Worm (Caenorhabditis elegans): Measurements from ENCODE around the gene F21A3.2.

DNA sequence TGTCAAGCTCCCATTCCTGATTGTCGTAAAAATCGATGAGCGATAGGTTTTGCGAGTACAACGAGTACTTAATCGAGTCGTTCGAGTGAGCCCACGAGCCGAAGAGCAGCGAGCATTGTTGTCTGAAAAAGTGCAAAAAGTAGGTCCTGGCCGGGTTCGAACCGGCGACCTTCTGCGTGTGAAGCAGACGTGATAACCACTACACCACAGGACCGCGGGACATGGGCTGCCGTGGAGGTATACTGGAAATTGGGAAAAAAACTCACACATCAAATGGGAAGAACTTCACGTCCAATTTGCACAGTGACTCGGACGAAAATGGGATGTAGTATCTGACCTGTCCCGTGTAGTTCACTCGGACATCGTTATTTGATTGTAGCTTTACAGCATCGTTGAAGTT, 18.4 kb downstream of the F21A3.2 start:
- TF ChIP-seq dao-5 (tag; optimal IDR thresholded peaks at IDR 0.05) (no peak), W03F9.2 (tag; optimal IDR thresholded peaks at IDR 0.05) (no peak), him-1 (tag; optimal IDR thresholded peaks at IDR 0.05) (no peak)
